ENCODE assay signal across 1 fruit fly cellular context in the genomic region with DNA sequence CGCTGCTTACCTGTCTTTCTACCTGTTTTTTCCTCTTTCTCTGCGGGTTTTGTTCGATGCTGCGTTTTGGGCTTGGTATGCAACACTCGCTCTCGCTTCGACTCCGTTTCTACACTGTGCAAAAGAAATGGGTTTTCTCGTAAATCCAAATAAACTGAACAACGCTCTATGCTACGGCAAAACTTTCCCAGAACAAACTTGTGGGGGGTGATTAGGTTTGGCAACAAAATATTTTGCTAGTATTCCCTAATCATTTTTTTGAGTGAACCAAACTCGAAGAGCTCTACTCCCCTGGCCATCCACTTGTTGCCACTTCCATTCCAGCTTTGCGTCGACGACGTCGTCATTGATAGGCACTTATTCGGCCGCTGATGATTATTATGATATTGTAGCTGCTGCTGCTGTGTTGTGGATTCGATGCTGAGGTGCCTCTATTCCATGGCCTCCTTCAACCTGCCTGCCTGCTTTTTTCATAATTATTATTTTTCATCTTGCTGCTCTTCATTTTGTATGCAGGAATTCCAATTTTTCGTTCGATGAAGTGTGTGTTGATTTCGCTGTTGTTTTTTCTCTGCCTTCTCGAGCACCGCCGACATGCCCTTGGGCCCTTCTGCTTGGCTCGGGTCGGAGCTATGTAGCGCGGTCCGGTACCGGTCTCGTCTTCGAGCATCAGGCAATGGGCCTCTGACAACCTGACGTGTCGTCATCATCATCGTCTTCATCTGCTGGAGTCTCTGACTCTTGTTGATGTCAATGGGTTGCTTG.
TF ChIP-seq lines count a peak whose summit lies in the region.

No protein-coding gene starts in this region.

TF ChIP-seq in whole organism, embryonic, 481 proteins besides CTCF, POLR2A, EP300 and RAD21 (continued from another document and continues in another):
- no peak for TF ChIP-seq pan (optimal IDR thresholded peaks at IDR 0.05; lab: Kevin White, UChicago)
- peak in 1 of 2 experiments; percentile 85 for TF ChIP-seq pan (GFP tag; optimal IDR thresholded peaks at IDR 0.05 in 1 of 2, IDR thresholded peaks at IDR 0.05 in 1 of 2)
- TF ChIP-seq Dp (GFP tag; optimal IDR thresholded peaks at IDR 0.05; lab: Kevin White, UChicago) = no peak
- peak; percentile 79 for TF ChIP-seq Asciz (GFP tag; optimal IDR thresholded peaks at IDR 0.05; lab: Kevin White, UChicago)
- TF ChIP-seq CG32772 (GFP tag; IDR thresholded peaks at IDR 0.05; lab: Robert Waterston, UW) = peak; percentile 81
- peak; percentile 80 for TF ChIP-seq jing (GFP tag; optimal IDR thresholded peaks at IDR 0.05; lab: Kevin White, UChicago)
- TF ChIP-seq run (tag; optimal IDR thresholded peaks at IDR 0.05; lab: Kevin White, UChicago) = peak; percentile 50
- no peak for TF ChIP-seq insv (GFP tag; optimal IDR thresholded peaks at IDR 0.05; lab: Kevin White, UChicago)
- peak; percentile 78 for TF ChIP-seq CG5245 (GFP tag; optimal IDR thresholded peaks at IDR 0.05; lab: Kevin White, UChicago)
- TF ChIP-seq zfh2 (GFP tag; optimal IDR thresholded peaks at IDR 0.05; lab: Kevin White, UChicago) = no peak
- TF ChIP-seq CG10543 (GFP tag; optimal IDR thresholded peaks at IDR 0.05; lab: Kevin White, UChicago) = peak; percentile 69
- TF ChIP-seq NC2β (GFP tag; optimal IDR thresholded peaks at IDR 0.05; lab: Kevin White, UChicago) = peak; percentile 83
- peak; percentile 88 for TF ChIP-seq otp (GFP tag; IDR thresholded peaks at IDR 0.05; lab: Robert Waterston, UW)
- TF ChIP-seq unc-4 (GFP tag; IDR thresholded peaks at IDR 0.05; lab: Robert Waterston, UW; ENCODE audit: partially characterized antibody) = no peak
- TF ChIP-seq CG18619 (GFP tag; optimal IDR thresholded peaks at IDR 0.05; lab: Kevin White, UChicago) = peak; percentile 56
- TF ChIP-seq CG31365 (tag; optimal IDR thresholded peaks at IDR 0.05; lab: Kevin White, UChicago) = peak; percentile 48
- no peak for TF ChIP-seq CG7963 (GFP tag; IDR thresholded peaks at IDR 0.05; lab: Robert Waterston, UW; ENCODE audit: partially characterized antibody)
- peak; percentile 51 for TF ChIP-seq Dek (tag; optimal IDR thresholded peaks at IDR 0.05; lab: Kevin White, UChicago)
- peak; percentile 37 for TF ChIP-seq CG7271 (tag; optimal IDR thresholded peaks at IDR 0.05; lab: Kevin White, UChicago)
- peak; percentile 71 for TF ChIP-seq HHEX (GFP tag; optimal IDR thresholded peaks at IDR 0.05; lab: Kevin White, UChicago)
- TF ChIP-seq CG1233 (GFP tag; optimal IDR thresholded peaks at IDR 0.05; lab: Kevin White, UChicago) = peak; percentile 69
- peak; percentile 54 for TF ChIP-seq vfl (GFP tag; optimal IDR thresholded peaks at IDR 0.05; lab: Kevin White, UChicago)
- TF ChIP-seq CG3726 (GFP tag; IDR thresholded peaks at IDR 0.05; lab: Robert Waterston, UW) = peak; percentile 75; the same call in 2 of the 3 replicates
- TF ChIP-seq B-H2 (GFP tag; optimal IDR thresholded peaks at IDR 0.05; lab: Kevin White, UChicago) = no peak
- TF ChIP-seq kni (GFP tag; optimal IDR thresholded peaks at IDR 0.05; lab: Kevin White, UChicago) = peak; percentile 10
- no peak for TF ChIP-seq mirr (GFP tag; optimal IDR thresholded peaks at IDR 0.05; lab: Kevin White, UChicago)
- peak; percentile 85 for TF ChIP-seq CG14710 (tag; optimal IDR thresholded peaks at IDR 0.05; lab: Kevin White, UChicago)
- TF ChIP-seq cato (GFP tag; optimal IDR thresholded peaks at IDR 0.05; lab: Kevin White, UChicago; ENCODE audit: borderline replicate concordance) = peak; percentile 73
- peak; percentile 92 for TF ChIP-seq Optix (GFP tag; IDR thresholded peaks at IDR 0.05; lab: Robert Waterston, UW)
- TF ChIP-seq CG7987 (GFP tag; optimal IDR thresholded peaks at IDR 0.05; lab: Kevin White, UChicago) = peak; percentile 25
- peak; percentile 83 for TF ChIP-seq CG15601 (tag; optimal IDR thresholded peaks at IDR 0.05; lab: Kevin White, UChicago)
- peak; percentile 87 for TF ChIP-seq CG12391 (tag; optimal IDR thresholded peaks at IDR 0.05; lab: Kevin White, UChicago)
- TF ChIP-seq nmo (GFP tag; optimal IDR thresholded peaks at IDR 0.05; lab: Kevin White, UChicago) = peak; percentile 82
- TF ChIP-seq Sox102F (GFP tag; optimal IDR thresholded peaks at IDR 0.05; lab: Kevin White, UChicago) = peak; percentile 90
- peak; percentile 44 for TF ChIP-seq CG2116 (GFP tag; optimal IDR thresholded peaks at IDR 0.05; lab: Kevin White, UChicago)
- peak; percentile 24 for TF ChIP-seq Deaf1 (tag; optimal IDR thresholded peaks at IDR 0.05; lab: Kevin White, UChicago)
- peak; percentile 74 for TF ChIP-seq tio (GFP tag; optimal IDR thresholded peaks at IDR 0.05; lab: Kevin White, UChicago)
- TF ChIP-seq al (GFP tag; IDR thresholded peaks at IDR 0.05; lab: Robert Waterston, UW) = no peak
- peak; percentile 31 for TF ChIP-seq kah (GFP tag; optimal IDR thresholded peaks at IDR 0.05; lab: Kevin White, UChicago)
- TF ChIP-seq CG8290 (GFP tag; optimal IDR thresholded peaks at IDR 0.05; lab: Kevin White, UChicago) = peak; percentile 82
- TF ChIP-seq CG8290 (tag; optimal IDR thresholded peaks at IDR 0.05; lab: Kevin White, UChicago) = no peak
- no peak for TF ChIP-seq CkIIα-i1 (GFP tag; IDR thresholded peaks at IDR 0.05; lab: Robert Waterston, UW)
- TF ChIP-seq sens-2 (GFP tag; IDR thresholded peaks at IDR 0.05; lab: Robert Waterston, UW) = peak; percentile 81
- peak; percentile 76 for TF ChIP-seq fd64A (GFP tag; optimal IDR thresholded peaks at IDR 0.05; lab: Kevin White, UChicago)
- peak; percentile 86 for TF ChIP-seq az2 (GFP tag; optimal IDR thresholded peaks at IDR 0.05; lab: Kevin White, UChicago)
- TF ChIP-seq chif (GFP tag; optimal IDR thresholded peaks at IDR 0.05; lab: Kevin White, UChicago) = peak; percentile 78 to 94
- TF ChIP-seq CG11085 (GFP tag; IDR thresholded peaks at IDR 0.05; lab: Robert Waterston, UW) = peak; percentile 7; the same call in 1 of the 2 replicates
- peak; percentile 82 for TF ChIP-seq Hsf (GFP tag; optimal IDR thresholded peaks at IDR 0.05; lab: Kevin White, UChicago)
- TF ChIP-seq CG17328 (GFP tag; IDR thresholded peaks at IDR 0.05; lab: Robert Waterston, UW) = peak; percentile 94
- peak; percentile 48; the same call in 1 of the 2 replicates for TF ChIP-seq danr (GFP tag; IDR thresholded peaks at IDR 0.05; lab: Robert Waterston, UW)
- TF ChIP-seq Dip3 (GFP tag; optimal IDR thresholded peaks at IDR 0.05; lab: Kevin White, UChicago) = peak; percentile 17
- peak; percentile 79 for TF ChIP-seq tap (tag; optimal IDR thresholded peaks at IDR 0.05; lab: Kevin White, UChicago)
- no peak for TF ChIP-seq amos (GFP tag; IDR thresholded peaks at IDR 0.05; lab: Robert Waterston, UW; ENCODE audit: partially characterized antibody)
- TF ChIP-seq CG16779 (GFP tag; IDR thresholded peaks at IDR 0.05; lab: Robert Waterston, UW) = 0 out of 2 replicates have a peak, but pooled peaks have one; percentile 39
- peak; percentile 66 for TF ChIP-seq CG18764 (GFP tag; optimal IDR thresholded peaks at IDR 0.05; lab: Kevin White, UChicago)
- 0 out of 2 replicates have a peak, but pooled peaks have one; percentile 23 for TF ChIP-seq Dref (GFP tag; IDR thresholded peaks at IDR 0.05; lab: Robert Waterston, UW)
- TF ChIP-seq CG9727 (GFP tag; optimal IDR thresholded peaks at IDR 0.05; lab: Kevin White, UChicago) = peak; percentile 85
- TF ChIP-seq CG17829 (tag; optimal IDR thresholded peaks at IDR 0.05; lab: Kevin White, UChicago) = peak; percentile 91
- peak; percentile 91 for TF ChIP-seq ken (GFP tag; IDR thresholded peaks at IDR 0.05; lab: Robert Waterston, UW)
- TF ChIP-seq CG3407 (GFP tag; optimal IDR thresholded peaks at IDR 0.05; lab: Kevin White, UChicago) = peak; percentile 81
- TF ChIP-seq dan (GFP tag; IDR thresholded peaks at IDR 0.05; lab: Robert Waterston, UW) = peak; percentile 70
- TF ChIP-seq row (GFP tag; IDR thresholded peaks at IDR 0.05; lab: Robert Waterston, UW) = peak; percentile 83
- TF ChIP-seq CG2129 (GFP tag; IDR thresholded peaks at IDR 0.05; lab: Robert Waterston, UW; ENCODE audit: partially characterized antibody) = no peak
- TF ChIP-seq CG1832 (GFP tag; optimal IDR thresholded peaks at IDR 0.05; lab: Kevin White, UChicago) = no peak
- peak; percentile 67 for TF ChIP-seq maf-S (GFP tag; optimal IDR thresholded peaks at IDR 0.05; lab: Kevin White, UChicago)
- TF ChIP-seq CG11696 (GFP tag; IDR thresholded peaks at IDR 0.05; lab: Robert Waterston, UW) = peak; percentile 51; the same call in 1 of the 2 replicates
- TF ChIP-seq nerfin-2 (GFP tag; IDR thresholded peaks at IDR 0.05; lab: Robert Waterston, UW; ENCODE audit: partially characterized antibody) = no peak
- TF ChIP-seq slp2 (GFP tag; optimal IDR thresholded peaks at IDR 0.05; lab: Kevin White, UChicago) = peak; percentile 83
- peak; percentile 90 for TF ChIP-seq chn (GFP tag; optimal IDR thresholded peaks at IDR 0.05; lab: Kevin White, UChicago)
- TF ChIP-seq CG17385 (GFP tag; optimal IDR thresholded peaks at IDR 0.05; lab: Kevin White, UChicago) = peak; percentile 75
- TF ChIP-seq Mrtf (GFP tag; IDR thresholded peaks at IDR 0.05; lab: Robert Waterston, UW) = peak; percentile 59; the same call in 2 of the 3 replicates
- TF ChIP-seq CG13123 (GFP tag; optimal IDR thresholded peaks at IDR 0.05; lab: Kevin White, UChicago) = peak; percentile 63
- no peak for TF ChIP-seq Hand (GFP tag; optimal IDR thresholded peaks at IDR 0.05; lab: Kevin White, UChicago)
- TF ChIP-seq Trl (optimal IDR thresholded peaks at IDR 0.05; lab: Kevin White, UChicago) = no peak
- peak; percentile 86 for TF ChIP-seq Trl (GFP tag; optimal IDR thresholded peaks at IDR 0.05; lab: Kevin White, UChicago)
- no peak for TF ChIP-seq gcm2 (GFP tag; optimal IDR thresholded peaks at IDR 0.05; lab: Kevin White, UChicago)
- no peak for TF ChIP-seq pfk (GFP tag; optimal IDR thresholded peaks at IDR 0.05; lab: Kevin White, UChicago)
- peak; percentile 78 for TF ChIP-seq bab2 (GFP tag; optimal IDR thresholded peaks at IDR 0.05; lab: Kevin White, UChicago)
- peak; percentile 61 for TF ChIP-seq Oaz (GFP tag; IDR thresholded peaks at IDR 0.05; lab: Robert Waterston, UW)
- peak; percentile 86 for TF ChIP-seq Xbp1 (GFP tag; optimal IDR thresholded peaks at IDR 0.05; lab: Kevin White, UChicago)
- peak; percentile 31 for TF ChIP-seq Max (GFP tag; optimal IDR thresholded peaks at IDR 0.05; lab: Kevin White, UChicago)
- no peak for TF ChIP-seq D19B (GFP tag; optimal IDR thresholded peaks at IDR 0.05; lab: Kevin White, UChicago)
- TF ChIP-seq Dad (GFP tag; optimal IDR thresholded peaks at IDR 0.05; lab: Kevin White, UChicago) = peak; percentile 67
- peak; percentile 80; the same call in 2 of the 3 replicates for TF ChIP-seq ase (GFP tag; IDR thresholded peaks at IDR 0.05; lab: Robert Waterston, UW)
- TF ChIP-seq CG12659 (GFP tag; optimal IDR thresholded peaks at IDR 0.05; lab: Kevin White, UChicago) = peak; percentile 64
- peak; percentile 81 for TF ChIP-seq CG1529 (GFP tag; optimal IDR thresholded peaks at IDR 0.05; lab: Kevin White, UChicago)
- no peak for TF ChIP-seq sna (GFP tag; IDR thresholded peaks at IDR 0.05; lab: Robert Waterston, UW; ENCODE audit: partially characterized antibody)
- TF ChIP-seq ac (GFP tag; optimal IDR thresholded peaks at IDR 0.05; lab: Kevin White, UChicago) = peak; percentile 58
- no peak for TF ChIP-seq BEAF-32 (GFP tag; optimal IDR thresholded peaks at IDR 0.05; lab: Kevin White, UChicago)
- TF ChIP-seq CG33557 (GFP tag; optimal IDR thresholded peaks at IDR 0.05; lab: Kevin White, UChicago) = peak; percentile 59
- TF ChIP-seq disco-r (GFP tag; optimal IDR thresholded peaks at IDR 0.05; lab: Kevin White, UChicago) = no peak
- TF ChIP-seq gro (GFP tag; optimal IDR thresholded peaks at IDR 0.05; lab: Kevin White, UChicago) = no peak
- peak; percentile 87 for TF ChIP-seq pum (GFP tag; optimal IDR thresholded peaks at IDR 0.05; lab: Kevin White, UChicago)
- TF ChIP-seq ems (GFP tag; optimal IDR thresholded peaks at IDR 0.05; lab: Kevin White, UChicago) = peak; percentile 65
- peak; percentile 47 for TF ChIP-seq CG8281 (tag; optimal IDR thresholded peaks at IDR 0.05; lab: Kevin White, UChicago)
- TF ChIP-seq jumu (GFP tag; optimal IDR thresholded peaks at IDR 0.05; lab: Kevin White, UChicago) = peak; percentile 81
- TF ChIP-seq Spps (tag; optimal IDR thresholded peaks at IDR 0.05; lab: Kevin White, UChicago) = peak; percentile 81
- no peak for TF ChIP-seq inv (GFP tag; IDR thresholded peaks at IDR 0.05; lab: Robert Waterston, UW; ENCODE audit: partially characterized antibody)
- peak; percentile 32 for TF ChIP-seq CG12104 (GFP tag; optimal IDR thresholded peaks at IDR 0.05; lab: Kevin White, UChicago)
- TF ChIP-seq CG13424 (tag; optimal IDR thresholded peaks at IDR 0.05; lab: Kevin White, UChicago) = peak; percentile 76
- peak; percentile 84 for TF ChIP-seq CG8765 (GFP tag; IDR thresholded peaks at IDR 0.05; lab: Robert Waterston, UW)
- TF ChIP-seq croc (GFP tag; conservative IDR thresholded peaks at IDR 0.05; lab: Robert Waterston, UW) = peak; percentile 78
- TF ChIP-seq CG10462 (GFP tag; optimal IDR thresholded peaks at IDR 0.05; lab: Kevin White, UChicago) = peak; percentile 71
- TF ChIP-seq CG11247 (GFP tag; IDR thresholded peaks at IDR 0.05; lab: Robert Waterston, UW) = no peak
- TF ChIP-seq exex (tag; optimal IDR thresholded peaks at IDR 0.05; lab: Kevin White, UChicago) = no peak
- no peak for TF ChIP-seq twi (tag; optimal IDR thresholded peaks at IDR 0.05; lab: Kevin White, UChicago)
- TF ChIP-seq CG8388 (GFP tag; optimal IDR thresholded peaks at IDR 0.05; lab: Kevin White, UChicago) = peak; percentile 78
- TF ChIP-seq kay (GFP tag; optimal IDR thresholded peaks at IDR 0.05; lab: Kevin White, UChicago) = peak; percentile 59
- TF ChIP-seq Scr (GFP tag; IDR thresholded peaks at IDR 0.05; lab: Robert Waterston, UW; ENCODE audit: partially characterized antibody) = no peak
- TF ChIP-seq CG7928 (GFP tag; optimal IDR thresholded peaks at IDR 0.05; lab: Kevin White, UChicago) = no peak
- no peak for TF ChIP-seq CG11560 (tag; IDR thresholded peaks at IDR 0.05; lab: Robert Waterston, UW)
- 0 out of 2 replicates have a peak, but pooled peaks have one; percentile 24 for TF ChIP-seq Rfx (GFP tag; IDR thresholded peaks at IDR 0.05; lab: Robert Waterston, UW)
- peak; percentile 80 for TF ChIP-seq ap (GFP tag; IDR thresholded peaks at IDR 0.05; lab: Robert Waterston, UW)
- TF ChIP-seq HLH54F (GFP tag; optimal IDR thresholded peaks at IDR 0.05; lab: Kevin White, UChicago) = peak; percentile 40
- peak; percentile 42 for TF ChIP-seq CG17186 (GFP tag; optimal IDR thresholded peaks at IDR 0.05; lab: Kevin White, UChicago)
- no peak for TF ChIP-seq Neu2 (GFP tag; optimal IDR thresholded peaks at IDR 0.05; lab: Kevin White, UChicago; ENCODE audit: borderline replicate concordance)
- peak; percentile 92 for TF ChIP-seq CG5953 (GFP tag; IDR thresholded peaks at IDR 0.05; lab: Robert Waterston, UW)
- no peak for TF ChIP-seq CG3995 (GFP tag; optimal IDR thresholded peaks at IDR 0.05; lab: Kevin White, UChicago)
- peak; percentile 45 for TF ChIP-seq Nf-YB (GFP tag; optimal IDR thresholded peaks at IDR 0.05; lab: Kevin White, UChicago)
- TF ChIP-seq CG18476 (GFP tag; optimal IDR thresholded peaks at IDR 0.05; lab: Kevin White, UChicago) = peak; percentile 53
